Worm (Caenorhabditis elegans): Measurements from ENCODE around the gene msrp-7.

DNA sequence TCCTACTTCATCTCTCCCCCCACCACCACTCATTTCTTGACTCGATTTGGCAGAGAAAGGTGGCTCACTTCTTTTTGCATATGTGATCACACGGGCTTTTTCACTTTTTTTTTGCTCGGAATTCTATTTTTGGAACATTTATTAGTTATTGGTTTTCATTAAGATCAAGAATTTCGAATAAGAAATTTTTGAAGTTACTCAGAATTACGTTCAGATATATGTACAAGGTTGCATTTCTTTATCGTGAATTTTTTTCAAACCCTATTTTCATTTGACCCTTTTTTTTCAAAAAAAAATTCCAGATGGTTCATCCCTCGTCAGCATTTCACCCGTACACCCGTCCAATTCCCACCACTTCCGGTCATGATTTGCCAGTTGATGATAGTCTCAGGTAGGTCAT, 5.4 kb upstream of the msrp-7 start, which contains the start of gene ceh-62:
- TF ChIP-seq C34B4.2 (tag; optimal IDR thresholded peaks at IDR 0.05) (no peak), ama-1 (optimal IDR thresholded peaks at IDR 0.05) (no peak), snpc-4 (tag; optimal IDR thresholded peaks at IDR 0.05) (no peak), pqm-1 (tag; optimal IDR thresholded peaks at IDR 0.05) (no peak)
